Worm (Caenorhabditis elegans): Measurements from ENCODE around the gene cyn-17.
A peak's percentile ranks its signal among the peaks of the same experiment; 100 is the strongest.

cyn-17 gene

DNA sequence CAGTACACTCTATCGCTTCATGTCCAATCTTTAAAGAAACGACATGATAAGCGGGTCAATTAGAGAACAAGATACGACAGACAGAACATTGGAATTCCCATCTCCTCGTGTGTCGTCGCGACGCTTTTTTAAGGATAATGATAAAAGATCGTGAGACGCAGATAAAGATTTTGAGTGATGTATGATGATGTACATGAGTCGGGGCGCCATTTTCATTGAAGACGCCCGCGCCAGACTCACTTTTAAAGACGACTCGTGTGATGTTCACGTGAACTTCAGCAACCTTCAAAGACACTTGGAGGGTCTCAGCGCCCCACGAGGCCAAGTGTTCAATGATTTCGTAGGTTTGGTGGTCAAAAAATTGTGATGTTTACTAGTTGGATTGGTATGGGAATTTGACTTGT is 31.2 kb upstream of the cyn-17 start:
- TF ChIP-seq unc-39 (tag; optimal IDR thresholded peaks at IDR 0.05) = no peak
- no peak for TF ChIP-seq nhr-11 (tag; optimal IDR thresholded peaks at IDR 0.05)
- TF ChIP-seq nhr-43 (tag; optimal IDR thresholded peaks at IDR 0.05; ENCODE audit: poor library complexity, severe bottlenecking) = peak; percentile 88
- TF ChIP-seq nhr-67 (tag; optimal IDR thresholded peaks at IDR 0.05) = no peak
- TF ChIP-seq lsy-12 (tag; optimal IDR thresholded peaks at IDR 0.05) = no peak
- TF ChIP-seq aly-2 (tag; optimal IDR thresholded peaks at IDR 0.05) = no peak
- no peak for TF ChIP-seq eor-1 (tag; optimal IDR thresholded peaks at IDR 0.05)
- peak; percentile 24 for TF ChIP-seq egl-5 (tag; optimal IDR thresholded peaks at IDR 0.05)
- peak; percentile 45 for TF ChIP-seq egl-27 (tag; optimal IDR thresholded peaks at IDR 0.05)
- TF ChIP-seq ztf-11 (tag; optimal IDR thresholded peaks at IDR 0.05) = no peak
- TF ChIP-seq fkh-2 (tag; optimal IDR thresholded peaks at IDR 0.05) = no peak
- no peak for TF ChIP-seq fkh-10 (GFP tag; optimal IDR thresholded peaks at IDR 0.05)
- peak; percentile 72 for TF ChIP-seq pqm-1 (tag; optimal IDR thresholded peaks at IDR 0.05)
- no peak for TF ChIP-seq lin-15B (tag; optimal IDR thresholded peaks at IDR 0.05)
- TF ChIP-seq ceh-28 (tag; optimal IDR thresholded peaks at IDR 0.05) = peak; percentile 54
- no peak for TF ChIP-seq zag-1 (tag; optimal IDR thresholded peaks at IDR 0.05)
- peak; percentile 32 for TF ChIP-seq tbx-2 (tag; optimal IDR thresholded peaks at IDR 0.05)
- TF ChIP-seq nhr-12 (tag; optimal IDR thresholded peaks at IDR 0.05) = no peak
- no peak for TF ChIP-seq nhr-237 (tag; optimal IDR thresholded peaks at IDR 0.05)
- peak; percentile 95 for TF ChIP-seq nhr-23 (tag; optimal IDR thresholded peaks at IDR 0.05)
- TF ChIP-seq ztf-4 (tag; optimal IDR thresholded peaks at IDR 0.05) = no peak
- TF ChIP-seq lin-39 (tag; optimal IDR thresholded peaks at IDR 0.05) = peak; percentile 42
- TF ChIP-seq nhr-77 (tag; optimal IDR thresholded peaks at IDR 0.05) = no peak
- TF ChIP-seq R02D3.7 (tag; optimal IDR thresholded peaks at IDR 0.05) = no peak
- TF ChIP-seq unc-62 (GFP tag; optimal IDR thresholded peaks at IDR 0.05) = peak; percentile 45
- no peak for TF ChIP-seq snpc-4 (tag; optimal IDR thresholded peaks at IDR 0.05)
- no peak for TF ChIP-seq fos-1 (tag; optimal IDR thresholded peaks at IDR 0.05)
- peak; percentile 87 for TF ChIP-seq elt-2 (tag; optimal IDR thresholded peaks at IDR 0.05)
- TF ChIP-seq daf-12 (tag; optimal IDR thresholded peaks at IDR 0.05) = no peak
- no peak for TF ChIP-seq ZK546.5 (tag; optimal IDR thresholded peaks at IDR 0.05)
- no peak for TF ChIP-seq pha-4 (tag; optimal IDR thresholded peaks at IDR 0.05)
- no peak for TF ChIP-seq skn-1 (tag; optimal IDR thresholded peaks at IDR 0.05)
- peak; percentile 63 for TF ChIP-seq mml-1 (tag; optimal IDR thresholded peaks at IDR 0.05)
- TF ChIP-seq ceh-16 (tag; optimal IDR thresholded peaks at IDR 0.05) = no peak
- peak; percentile 20 for TF ChIP-seq elt-1 (tag; optimal IDR thresholded peaks at IDR 0.05)
- peak; percentile 42 for TF ChIP-seq nfya-1 (tag; optimal IDR thresholded peaks at IDR 0.05; ENCODE audit: insufficient read depth)
- no peak for TF ChIP-seq ceh-82 (tag; optimal IDR thresholded peaks at IDR 0.05)
- TF ChIP-seq sea-2 (GFP tag; optimal IDR thresholded peaks at IDR 0.05) = no peak
- TF ChIP-seq elt-3 (tag; optimal IDR thresholded peaks at IDR 0.05) = peak in 2 of 3 experiments; percentile 18 to 63
- peak; percentile 62 for TF ChIP-seq nhr-25 (tag; optimal IDR thresholded peaks at IDR 0.05)
- TF ChIP-seq mdl-1 (tag; optimal IDR thresholded peaks at IDR 0.05) = peak; percentile 7
- TF ChIP-seq hmg-11 (tag; optimal IDR thresholded peaks at IDR 0.05) = no peak
- peak; percentile 56 for TF ChIP-seq jun-1 (tag; optimal IDR thresholded peaks at IDR 0.05)
- TF ChIP-seq nhr-76 (tag; optimal IDR thresholded peaks at IDR 0.05) = no peak
- no peak for TF ChIP-seq ceh-9 (tag; optimal IDR thresholded peaks at IDR 0.05)
- no peak for TF ChIP-seq ama-1 (optimal IDR thresholded peaks at IDR 0.05)
- TF ChIP-seq nhr-28 (tag; optimal IDR thresholded peaks at IDR 0.05) = no peak

- TF ChIP-seq ceh-16 (tag; optimal IDR thresholded peaks at IDR 0.05) (no peak), elt-1 (tag; optimal IDR thresholded peaks at IDR 0.05) (no peak), eor-1 (tag; optimal IDR thresholded peaks at IDR 0.05) (no peak), pha-4 (tag; optimal IDR thresholded peaks at IDR 0.05) (no peak), pqm-1 (tag; optimal IDR thresholded peaks at IDR 0.05) (peak; percentile 69), elt-2 (tag; optimal IDR thresholded peaks at IDR 0.05) (peak; percentile 81), lsy-12 (tag; optimal IDR thresholded peaks at IDR 0.05) (no peak), nhr-237 (tag; optimal IDR thresholded peaks at IDR 0.05) (no peak)
Observed at ce11 chrV:5769500-5769899, 30.0 kb upstream of the cyn-17 start.
